Worm (Caenorhabditis elegans): ENCODE measurements around the gene srh-8.

DNA sequence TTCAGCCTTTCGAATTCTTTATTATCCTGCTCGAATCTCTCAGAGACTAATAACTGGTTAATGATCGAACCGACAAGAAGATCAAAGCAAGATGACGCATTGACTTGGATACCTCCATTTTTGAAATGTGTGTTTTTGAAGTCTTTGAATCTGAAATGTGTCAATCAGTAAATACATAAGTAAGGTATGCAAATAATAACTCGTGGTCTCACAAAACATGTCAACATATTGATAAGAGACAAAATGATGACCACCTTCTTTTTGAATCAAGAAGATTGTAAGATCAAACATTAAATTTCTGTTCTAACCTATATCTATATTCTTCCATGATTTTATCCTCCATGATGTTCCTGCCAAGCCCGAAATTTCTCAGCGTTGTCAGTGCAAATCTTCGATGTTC is 35.7 kb upstream of the srh-8 start:
- no peak for TF ChIP-seq aly-2 (tag; optimal IDR thresholded peaks at IDR 0.05)
- no peak for TF ChIP-seq elt-1 (tag; optimal IDR thresholded peaks at IDR 0.05)
- no peak for TF ChIP-seq lin-15B (tag; optimal IDR thresholded peaks at IDR 0.05)
- no peak for TF ChIP-seq nhr-43 (tag; optimal IDR thresholded peaks at IDR 0.05; ENCODE audit: poor library complexity, severe bottlenecking)
- no peak for TF ChIP-seq nhr-237 (tag; optimal IDR thresholded peaks at IDR 0.05)
- no peak for TF ChIP-seq nhr-28 (tag; optimal IDR thresholded peaks at IDR 0.05)
- TF ChIP-seq elt-3 (tag; optimal IDR thresholded peaks at IDR 0.05): no peak
- TF ChIP-seq tbx-2 (tag; optimal IDR thresholded peaks at IDR 0.05): no peak
- TF ChIP-seq R02D3.7 (tag; optimal IDR thresholded peaks at IDR 0.05): no peak
- no peak for TF ChIP-seq nhr-12 (tag; optimal IDR thresholded peaks at IDR 0.05)
- no peak for TF ChIP-seq nhr-25 (tag; optimal IDR thresholded peaks at IDR 0.05)
- no peak for TF ChIP-seq ztf-11 (tag; optimal IDR thresholded peaks at IDR 0.05)
- TF ChIP-seq ceh-82 (tag; optimal IDR thresholded peaks at IDR 0.05): no peak
